Worm (Caenorhabditis elegans) whole organism, mixed stage, embryonic: Measurements from ENCODE around the gene lip-1.

Experiments used
- bed-3 ChIP-seq: fragments of 200-800 bp; sonication (Bioruptor generic); optimal IDR thresholded peaks from 3 replicates; lab custom pipeline; 2018; ENCODE audit warnings: mild to moderate bottlenecking, missing genetic modification characterization, moderate library complexity, missing compliant biosample characterization
- blmp-1 ChIP-seq: fragments of 150-350 bp; optimal IDR thresholded peaks from 2 replicates; lab custom pipeline; 2014; ENCODE audit warnings: missing biosample characterization, missing genetic modification characterization
- cnd-1 ChIP-seq: fragments of 200-800 bp; sonication (Bioruptor generic); optimal IDR thresholded peaks from 2 replicates; lab custom pipeline; 2018; ENCODE audit warnings: mild to moderate bottlenecking, missing genetic modification characterization, missing compliant biosample characterization
- elt-3 ChIP-seq: fragments of 150-350 bp; optimal IDR thresholded peaks from 2 replicates; lab custom pipeline; 2014; ENCODE audit warnings: missing biosample characterization, missing genetic modification characterization
- flh-1 ChIP-seq: fragments of 200-800 bp; sonication (Bioruptor generic); optimal IDR thresholded peaks from 2 replicates; lab custom pipeline; 2018; ENCODE audit warnings: mild to moderate bottlenecking, missing genetic modification characterization, moderate library complexity, missing compliant biosample characterization
- nhr-237 ChIP-seq: fragments of 150-350 bp; optimal IDR thresholded peaks from 2 replicates; lab custom pipeline; 2014; ENCODE audit warnings: missing biosample characterization, missing genetic modification characterization
- nhr-76 ChIP-seq: sonication (generic microtip); optimal IDR thresholded peaks from 2 replicates; lab custom pipeline; 2017; ENCODE audit warnings: missing biosample characterization, missing genetic modification characterization
- pha-4 ChIP-seq: fragments of 150-350 bp; optimal IDR thresholded peaks from 2 replicates; lab custom pipeline; 2018; ENCODE audit warnings: missing biosample characterization, missing genetic modification reagents, missing genetic modification characterization
- snpc-4 ChIP-seq: fragments of 150-350 bp; optimal IDR thresholded peaks from 2 replicates; lab custom pipeline; 2014; ENCODE audit warnings: missing biosample characterization, missing genetic modification characterization
- sptf-1 ChIP-seq: sonication (generic microtip); optimal IDR thresholded peaks from 2 replicates; lab custom pipeline; 2017; ENCODE audit warnings: mild to moderate bottlenecking, missing genetic modification characterization, moderate library complexity, missing compliant biosample characterization
- unc-120 ChIP-seq: sonication (generic microtip); optimal IDR thresholded peaks from 2 replicates; lab custom pipeline; 2017; ENCODE audit warnings: missing genetic modification characterization, missing compliant biosample characterization; ENCODE audit not compliant: poor library complexity, severe bottlenecking
- unc-39 ChIP-seq: fragments of 150-350 bp; optimal IDR thresholded peaks from 2 replicates; lab custom pipeline; 2014; ENCODE audit warnings: missing biosample characterization, missing genetic modification characterization
- zip-8 ChIP-seq: fragments of 150-350 bp; optimal IDR thresholded peaks from 2 replicates; lab custom pipeline; 2014; ENCODE audit warnings: missing biosample characterization, missing genetic modification characterization
- ztf-11 ChIP-seq: fragments of 150-350 bp; optimal IDR thresholded peaks from 2 replicates; lab custom pipeline; 2014; ENCODE audit warnings: missing biosample characterization, missing genetic modification characterization

DNA sequence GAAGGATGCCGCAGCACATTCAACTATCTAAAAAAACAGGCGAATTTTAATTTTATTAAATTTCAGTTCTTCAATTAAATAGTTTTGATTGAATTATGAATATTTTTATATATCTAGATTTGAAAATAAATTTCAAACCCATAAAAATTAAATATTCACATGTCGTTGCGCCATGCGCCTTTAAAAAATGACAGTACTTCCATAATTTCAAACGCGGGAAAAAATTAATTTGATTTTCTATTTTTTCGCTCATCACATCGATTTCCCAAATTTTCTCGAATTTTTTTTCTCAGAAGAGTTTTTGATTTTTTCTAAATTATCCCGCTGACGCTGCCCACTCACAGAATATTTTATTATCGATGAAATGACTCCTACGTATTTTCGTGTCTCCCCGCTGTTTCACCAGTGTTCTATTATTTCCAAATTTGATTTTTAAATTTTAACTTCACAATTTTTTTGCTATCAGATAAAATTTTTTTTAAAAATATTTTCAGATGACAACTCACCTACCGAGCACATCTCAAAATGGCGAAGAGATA, at the start of gene lip-1:
- TF ChIP-seq cnd-1 (tag; lab: Kevin White, UChicago): no peak
- TF ChIP-seq pha-4: no peak
- no peak for TF ChIP-seq flh-1 (GFP tag; lab: Kevin White, UChicago)
- TF ChIP-seq blmp-1 (tag; lab: Kevin White, UChicago): no peak
- no peak for TF ChIP-seq sptf-1 (tag; lab: Kevin White, UChicago)
- no peak for TF ChIP-seq ztf-11 (tag; lab: Kevin White, UChicago)
- TF ChIP-seq unc-39 (tag; lab: Kevin White, UChicago): no peak
- no peak for TF ChIP-seq snpc-4 (tag; lab: Kevin White, UChicago)
- TF ChIP-seq nhr-237 (tag; lab: Kevin White, UChicago): no peak
- no peak for TF ChIP-seq zip-8
- no peak for TF ChIP-seq elt-3 (tag; lab: Kevin White, UChicago)
- no peak for TF ChIP-seq unc-120 (tag; lab: Kevin White, UChicago)
- no peak for TF ChIP-seq bed-3
- no peak for TF ChIP-seq nhr-76 (tag; lab: Kevin White, UChicago)
